Worm (Caenorhabditis elegans): ENCODE measurements around the gene ZK1320.13.

Gene ZK1320.13

DNA sequence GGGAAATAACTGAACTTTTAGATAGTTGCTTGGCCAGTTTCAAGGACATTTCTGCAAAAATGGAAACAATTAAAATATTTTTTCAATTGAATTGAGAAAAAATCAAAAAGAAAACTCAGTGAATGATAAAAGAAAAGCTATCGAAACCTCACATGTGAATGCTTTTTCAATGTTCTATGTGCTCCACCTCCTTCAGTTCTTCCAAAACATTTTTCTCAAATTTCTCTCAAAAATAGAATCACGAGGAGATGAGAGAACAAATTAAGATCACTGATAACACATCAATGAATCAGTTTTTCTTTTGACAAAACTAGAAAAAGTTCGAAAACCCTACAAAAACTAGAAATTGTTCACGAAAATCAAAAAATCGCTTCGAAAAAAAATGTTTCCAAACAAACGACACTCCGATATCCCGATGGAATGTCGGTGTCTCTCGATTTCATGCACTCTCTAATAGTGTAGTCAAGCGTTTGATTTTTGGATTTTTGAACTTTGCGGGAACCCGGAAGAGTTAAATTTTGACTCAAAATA is 6.1 kb downstream of the ZK1320.13 start, which contains the start of gene ZK1320.9:
ZK1320.9 (minus strand) TSS at position 51 of the 531 bp plus-strand sequence.
- TF ChIP-seq tra-4 (tag; optimal IDR thresholded peaks at IDR 0.05) = no peak
- TF ChIP-seq ets-7 (tag; optimal IDR thresholded peaks at IDR 0.05) = no peak
- no peak for TF ChIP-seq hmbx-1 (tag; optimal IDR thresholded peaks at IDR 0.05)
- TF ChIP-seq ceh-13 (GFP tag; optimal IDR thresholded peaks at IDR 0.05) = no peak
- TF ChIP-seq B0310.2 (tag; optimal IDR thresholded peaks at IDR 0.05) = no peak
- no peak for TF ChIP-seq flt-1 (GFP tag; IDR thresholded peaks at IDR 0.05)

DNA sequence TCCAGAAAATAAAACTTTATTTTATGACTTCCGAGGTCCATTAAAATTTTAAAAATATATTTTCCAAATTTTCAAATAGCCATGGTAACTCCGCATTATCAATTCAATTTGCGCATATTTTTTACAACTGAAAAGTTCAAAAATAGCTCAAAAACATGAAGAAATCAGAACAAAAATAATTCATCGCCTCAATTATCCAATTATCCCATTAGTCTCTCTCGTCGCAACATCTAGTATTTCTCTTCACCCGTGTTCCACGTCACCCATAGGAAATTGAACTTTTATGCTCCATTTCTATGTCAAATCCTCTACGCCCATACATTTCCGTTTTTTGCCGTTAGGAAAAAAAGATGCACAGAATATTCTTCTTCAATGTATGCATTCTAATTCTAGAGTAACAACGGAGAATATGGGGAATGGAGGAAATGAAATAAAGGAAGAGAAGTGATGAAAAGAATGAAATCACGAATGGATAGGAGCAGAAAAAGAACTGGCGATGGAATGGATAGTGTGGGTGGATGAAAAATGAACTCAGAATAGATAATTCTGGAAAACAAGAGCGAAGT is 9.6 kb downstream of the ZK1320.13 start:
- no peak for TF ChIP-seq ceh-13 (GFP tag; optimal IDR thresholded peaks at IDR 0.05)
- TF ChIP-seq aly-1 (tag; optimal IDR thresholded peaks at IDR 0.05) = no peak
- TF ChIP-seq ceh-36 (tag; optimal IDR thresholded peaks at IDR 0.05) = no peak
- no peak for TF ChIP-seq F13C5.2 (tag; optimal IDR thresholded peaks at IDR 0.05)
- TF ChIP-seq hmg-4 (GFP tag; optimal IDR thresholded peaks at IDR 0.05) = no peak

DNA sequence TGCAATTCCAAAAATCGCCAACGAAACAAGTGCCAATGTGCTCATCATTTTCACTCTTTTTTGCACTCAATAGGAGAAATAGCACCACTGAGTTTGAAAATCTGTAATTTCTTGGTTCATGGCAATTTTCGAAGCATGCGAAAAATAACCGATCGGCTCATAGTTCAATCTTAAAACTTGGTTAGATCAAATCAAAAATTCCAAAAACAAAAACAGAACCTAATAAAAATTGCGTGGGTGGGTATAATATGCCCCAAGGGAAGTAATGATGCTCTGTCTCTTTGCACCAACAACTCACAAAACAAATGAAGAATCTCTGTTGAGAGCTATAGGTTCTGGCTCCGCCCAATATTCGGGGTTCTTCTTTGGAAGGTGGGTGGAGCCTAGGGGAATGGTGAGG is 11.2 kb downstream of the ZK1320.13 start, which contains the start of gene nlp-11:
nlp-11 (minus strand) TSS at position 101 of the 400 bp plus-strand sequence.
- TF ChIP-seq ama-1 (optimal IDR thresholded peaks at IDR 0.05) (no peak), hnd-1 (tag; optimal IDR thresholded peaks at IDR 0.05) (no peak), tbx-11 (GFP tag; IDR thresholded peaks at IDR 0.05) (no peak), flt-1 (GFP tag; IDR thresholded peaks at IDR 0.05) (no peak), ets-7 (tag; optimal IDR thresholded peaks at IDR 0.05) (no peak), aly-1 (tag; optimal IDR thresholded peaks at IDR 0.05) (no peak), scrt-1 (GFP tag; IDR thresholded peaks at IDR 0.05) (no peak), tbx-37 (GFP tag; conservative IDR thresholded peaks at IDR 0.05) (no peak), tra-4 (tag; optimal IDR thresholded peaks at IDR 0.05) (no peak), ceh-36 (tag; optimal IDR thresholded peaks at IDR 0.05) (no peak), hmg-4 (GFP tag; optimal IDR thresholded peaks at IDR 0.05) (no peak), sea-1 (GFP tag; conservative IDR thresholded peaks at IDR 0.05) (no peak)

DNA sequence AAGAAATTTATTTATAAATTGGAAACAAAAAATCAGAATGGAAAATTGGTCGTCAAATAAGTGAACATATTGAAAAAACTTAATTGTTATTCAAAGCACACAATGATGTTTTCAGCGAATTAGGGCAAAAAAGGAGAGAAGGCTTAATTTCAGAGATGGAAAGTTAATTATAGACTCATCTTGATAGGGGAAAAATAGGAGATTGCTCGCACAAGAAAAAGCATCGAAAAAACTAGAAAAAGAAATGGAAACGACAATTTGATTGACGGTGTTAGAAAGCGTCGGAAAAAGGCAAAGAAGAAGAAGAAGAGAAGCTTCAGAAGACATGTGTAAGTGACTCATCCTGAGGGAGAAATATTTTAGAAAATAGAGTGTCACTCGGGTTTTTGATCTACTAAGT is 15.3 kb downstream of the ZK1320.13 start:
- no peak for TF ChIP-seq sea-1 (GFP tag; conservative IDR thresholded peaks at IDR 0.05)
- TF ChIP-seq F13C5.2 (tag; optimal IDR thresholded peaks at IDR 0.05) = no peak
- TF ChIP-seq ceh-13 (GFP tag; optimal IDR thresholded peaks at IDR 0.05) = no peak
- no peak for TF ChIP-seq hmbx-1 (tag; optimal IDR thresholded peaks at IDR 0.05)
- no peak for TF ChIP-seq tbx-11 (GFP tag; IDR thresholded peaks at IDR 0.05)

DNA sequence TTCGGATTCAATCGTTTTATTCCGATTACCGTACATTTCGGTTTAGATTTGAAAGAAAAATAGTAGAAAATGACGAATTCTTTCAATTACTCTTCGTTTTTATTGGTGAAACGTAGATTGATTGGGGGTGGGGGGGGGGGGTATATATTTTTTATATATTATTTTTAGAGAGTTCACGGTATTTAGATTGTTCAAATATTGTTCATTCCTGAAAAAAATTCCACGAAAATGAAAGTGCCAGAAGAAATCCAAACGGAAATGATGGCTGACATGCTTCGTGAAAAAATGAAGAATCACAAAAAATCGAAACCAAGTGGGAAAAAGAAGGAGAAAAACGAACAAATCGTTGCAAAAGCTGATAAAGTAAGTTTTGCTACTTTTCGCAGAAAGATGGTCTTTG is 19.8 kb downstream of the ZK1320.13 start, which contains the start of the genes Y53C12A.8 and Y53C12A.7:
Y53C12A.8 (minus strand) TSS at position 101 of the 400 bp plus-strand sequence.
Y53C12A.7 (plus strand) TSS at position 181 of the 400 bp plus-strand sequence.
- no peak for TF ChIP-seq hmbx-1 (tag; optimal IDR thresholded peaks at IDR 0.05)
- TF ChIP-seq sea-1 (GFP tag; conservative IDR thresholded peaks at IDR 0.05) = no peak
- no peak for TF ChIP-seq tbx-37 (GFP tag; conservative IDR thresholded peaks at IDR 0.05)
- TF ChIP-seq pes-1 (GFP tag; IDR thresholded peaks at IDR 0.05) = no peak
- TF ChIP-seq ets-7 (tag; optimal IDR thresholded peaks at IDR 0.05) = no peak
- no peak for TF ChIP-seq aly-1 (tag; optimal IDR thresholded peaks at IDR 0.05)
- no peak for TF ChIP-seq tra-4 (tag; optimal IDR thresholded peaks at IDR 0.05)
- no peak for TF ChIP-seq F13C5.2 (tag; optimal IDR thresholded peaks at IDR 0.05)
- no peak for TF ChIP-seq flt-1 (GFP tag; IDR thresholded peaks at IDR 0.05)
- no peak for TF ChIP-seq tbx-11 (GFP tag; IDR thresholded peaks at IDR 0.05)
- TF ChIP-seq hnd-1 (tag; optimal IDR thresholded peaks at IDR 0.05) = no peak
- no peak for TF ChIP-seq scrt-1 (GFP tag; IDR thresholded peaks at IDR 0.05)
- TF ChIP-seq B0310.2 (tag; optimal IDR thresholded peaks at IDR 0.05) = no peak
- no peak for TF ChIP-seq ceh-13 (GFP tag; optimal IDR thresholded peaks at IDR 0.05)
- no peak for TF ChIP-seq hmg-4 (GFP tag; optimal IDR thresholded peaks at IDR 0.05)
- no peak for TF ChIP-seq ceh-36 (tag; optimal IDR thresholded peaks at IDR 0.05)
- TF ChIP-seq ama-1 (optimal IDR thresholded peaks at IDR 0.05) = no peak

DNA sequence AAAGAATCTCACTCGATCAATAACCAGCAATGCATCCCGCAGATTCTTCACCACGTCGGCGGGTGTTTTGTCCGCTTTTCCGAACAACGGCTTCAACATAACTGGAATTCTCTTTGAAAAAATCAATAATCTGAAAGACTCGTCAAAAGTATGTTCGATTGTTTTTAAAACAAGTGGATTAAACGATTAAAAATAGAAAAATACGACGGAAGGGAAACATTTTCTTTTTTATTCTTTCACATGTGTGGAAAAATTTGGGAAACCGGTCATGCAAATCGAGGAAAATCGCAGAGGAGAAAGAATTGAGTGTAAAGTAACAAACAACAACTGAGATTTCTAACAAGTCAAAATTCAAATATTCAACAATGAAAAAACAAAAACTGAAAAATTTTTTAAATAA is 23.0 kb downstream of the ZK1320.13 start, which contains the start of gene mop-25.2:
mop-25.2 (minus strand) TSS at position 101 of the 400 bp plus-strand sequence.
- no peak for TF ChIP-seq ceh-13 (GFP tag; optimal IDR thresholded peaks at IDR 0.05)
- no peak for TF ChIP-seq F13C5.2 (tag; optimal IDR thresholded peaks at IDR 0.05)
- TF ChIP-seq hmbx-1 (tag; optimal IDR thresholded peaks at IDR 0.05) = no peak
- TF ChIP-seq ama-1 (optimal IDR thresholded peaks at IDR 0.05) = no peak
- TF ChIP-seq ceh-36 (tag; optimal IDR thresholded peaks at IDR 0.05) = no peak
- no peak for TF ChIP-seq tra-4 (tag; optimal IDR thresholded peaks at IDR 0.05)
- TF ChIP-seq hnd-1 (tag; optimal IDR thresholded peaks at IDR 0.05) = no peak
- no peak for TF ChIP-seq sea-1 (GFP tag; conservative IDR thresholded peaks at IDR 0.05)
- TF ChIP-seq ets-7 (tag; optimal IDR thresholded peaks at IDR 0.05) = no peak
- TF ChIP-seq tbx-37 (GFP tag; conservative IDR thresholded peaks at IDR 0.05) = no peak
- no peak for TF ChIP-seq scrt-1 (GFP tag; IDR thresholded peaks at IDR 0.05)
- TF ChIP-seq tbx-11 (GFP tag; IDR thresholded peaks at IDR 0.05) = no peak
- no peak for TF ChIP-seq hmg-4 (GFP tag; optimal IDR thresholded peaks at IDR 0.05)
- no peak for TF ChIP-seq flt-1 (GFP tag; IDR thresholded peaks at IDR 0.05)
- no peak for TF ChIP-seq aly-1 (tag; optimal IDR thresholded peaks at IDR 0.05)
- no peak for TF ChIP-seq B0310.2 (tag; optimal IDR thresholded peaks at IDR 0.05)
- no peak for TF ChIP-seq pes-1 (GFP tag; IDR thresholded peaks at IDR 0.05)

DNA sequence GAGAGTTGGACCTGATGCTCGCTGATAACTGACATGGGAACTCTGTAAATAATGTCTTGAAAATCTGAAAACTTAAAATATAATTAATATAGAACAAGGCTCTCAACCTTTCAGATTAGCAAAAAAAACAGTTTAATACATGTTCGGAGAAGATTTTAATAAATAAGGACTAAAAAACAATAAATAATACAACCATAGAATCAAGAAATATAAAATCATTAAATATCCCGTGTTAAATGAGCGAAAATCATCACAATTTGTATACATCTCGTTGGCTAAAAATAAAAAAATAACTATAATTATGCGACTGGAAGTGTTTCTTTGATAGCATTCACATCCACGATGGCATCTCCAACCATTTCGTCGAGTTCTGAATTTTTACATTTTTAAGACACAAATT is 24.2 kb downstream of the ZK1320.13 start, which contains the start of gene Y53C12A.10:
Y53C12A.10 (minus strand) TSS at position 101 of the 400 bp plus-strand sequence.
- TF ChIP-seq tbx-37 (GFP tag; conservative IDR thresholded peaks at IDR 0.05) (no peak), tbx-11 (GFP tag; IDR thresholded peaks at IDR 0.05) (no peak), hmbx-1 (tag; optimal IDR thresholded peaks at IDR 0.05) (no peak), hnd-1 (tag; optimal IDR thresholded peaks at IDR 0.05) (no peak), scrt-1 (GFP tag; IDR thresholded peaks at IDR 0.05) (no peak), hmg-4 (GFP tag; optimal IDR thresholded peaks at IDR 0.05) (no peak), sea-1 (GFP tag; conservative IDR thresholded peaks at IDR 0.05) (no peak), B0310.2 (tag; optimal IDR thresholded peaks at IDR 0.05) (no peak), ama-1 (optimal IDR thresholded peaks at IDR 0.05) (no peak), flt-1 (GFP tag; IDR thresholded peaks at IDR 0.05) (no peak), ets-7 (tag; optimal IDR thresholded peaks at IDR 0.05) (no peak), pes-1 (GFP tag; IDR thresholded peaks at IDR 0.05) (no peak), F13C5.2 (tag; optimal IDR thresholded peaks at IDR 0.05) (no peak), ceh-36 (tag; optimal IDR thresholded peaks at IDR 0.05) (no peak)

Measured in whole organism, early embryonic.